Worm (Caenorhabditis elegans) whole organism, late embryonic: ENCODE results near the gene nspg-5.

Source experiments
- C38D4.7 ChIP-seq: fragments of 200-800 bp; sonication (Bioruptor generic); optimal IDR thresholded peaks from 2 replicates; lab custom pipeline; 2018; ENCODE audit warnings: mild to moderate bottlenecking, missing genetic modification characterization, moderate library complexity, missing compliant biosample characterization
- F13H6.1 ChIP-seq: sonication (generic microtip); optimal IDR thresholded peaks from 2 replicates; lab custom pipeline; 2016; ENCODE audit warnings: missing genetic modification characterization, missing compliant biosample characterization
- ama-1 ChIP-seq: fragments of 150-350 bp; optimal IDR thresholded peaks from 2 replicates; lab custom pipeline; 2014
- ceh-31 ChIP-seq: sonication (generic microtip); optimal IDR thresholded peaks from 2 replicates; lab custom pipeline; 2016; ENCODE audit warnings: missing genetic modification characterization, missing compliant biosample characterization
- dve-1 ChIP-seq: sonication (generic microtip); optimal IDR thresholded peaks from 2 replicates; lab custom pipeline; 2017; ENCODE audit warnings: antibody characterized with exemption, mild to moderate bottlenecking, missing genetic modification characterization, missing compliant biosample characterization
- elt-4 ChIP-seq: sonication (generic microtip); optimal IDR thresholded peaks from 2 replicates; lab custom pipeline; 2016; ENCODE audit warnings: missing genetic modification characterization, missing compliant biosample characterization
- gmeb-2 ChIP-seq: sonication (generic microtip); optimal IDR thresholded peaks from 2 replicates; lab custom pipeline; 2016; ENCODE audit warnings: missing genetic modification characterization, inconsistent platforms, missing compliant biosample characterization
- hlh-15 ChIP-seq: sonication (generic microtip); optimal IDR thresholded peaks from 2 replicates; lab custom pipeline; 2016; ENCODE audit warnings: missing genetic modification characterization, missing compliant biosample characterization
- hlh-30 ChIP-seq: sonication (generic microtip); optimal IDR thresholded peaks from 2 replicates; lab custom pipeline; 2017; ENCODE audit warnings: antibody characterized with exemption, missing genetic modification characterization, missing compliant biosample characterization; ENCODE audit not compliant: insufficient read depth
- madf-2 ChIP-seq: sonication (generic microtip); optimal IDR thresholded peaks from 2 replicates; lab custom pipeline; 2017; ENCODE audit warnings: missing genetic modification characterization, missing compliant biosample characterization
- nfya-1 ChIP-seq: sonication (generic microtip); optimal IDR thresholded peaks from 2 replicates; lab custom pipeline; 2017; ENCODE audit warnings: missing genetic modification characterization, mild to moderate bottlenecking, missing compliant biosample characterization, antibody characterized with exemption, moderate library complexity
- rnt-1 ChIP-seq: sonication (generic microtip); optimal IDR thresholded peaks from 2 replicates; lab custom pipeline; 2016; ENCODE audit warnings: missing genetic modification characterization, missing compliant biosample characterization
- tbx-2 ChIP-seq: sonication (generic microtip); optimal IDR thresholded peaks from 2 replicates; lab custom pipeline; 2016; ENCODE audit warnings: missing genetic modification characterization, missing compliant biosample characterization

DNA sequence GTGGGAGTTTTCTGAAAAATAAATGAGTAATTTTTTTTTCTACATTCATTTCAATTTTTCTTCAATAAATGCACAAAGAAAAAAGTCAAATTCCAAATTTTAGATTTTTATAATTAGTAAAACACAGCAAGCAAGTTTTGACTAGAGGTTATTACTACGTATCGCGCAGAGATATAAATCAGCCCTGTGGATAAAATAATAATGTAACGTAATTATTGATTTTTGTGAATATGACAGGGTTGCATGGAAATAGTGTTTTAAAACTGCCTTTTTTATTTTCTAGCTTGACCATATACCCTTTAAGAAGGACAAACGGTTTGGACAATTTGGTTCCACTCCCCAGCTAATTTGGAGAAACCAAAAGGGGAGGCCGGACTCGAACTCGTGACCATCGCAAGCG, 14.5 kb downstream of the nspg-5 start:
- TF ChIP-seq rnt-1 (tag; lab: Kevin White, UChicago), result no peak
- TF ChIP-seq gmeb-2, result no peak
- no peak for TF ChIP-seq madf-2 (tag; lab: Kevin White, UChicago)
- no peak for TF ChIP-seq ama-1 (lab: Kevin White, UChicago)
- no peak for TF ChIP-seq dve-1 (tag; lab: Kevin White, UChicago)
- TF ChIP-seq ceh-31 (tag; lab: Kevin White, UChicago), result no peak
- no peak for TF ChIP-seq nfya-1
- TF ChIP-seq elt-4 (tag; lab: Kevin White, UChicago), result no peak
- TF ChIP-seq C38D4.7 (GFP tag; lab: Kevin White, UChicago), result no peak
- no peak for TF ChIP-seq F13H6.1 (tag; lab: Kevin White, UChicago)
- TF ChIP-seq hlh-30, result peak; percentile 14
- TF ChIP-seq tbx-2, result no peak
- no peak for TF ChIP-seq hlh-15 (tag; lab: Kevin White, UChicago)
